Worm (Caenorhabditis elegans): Measurements from ENCODE around the gene F28F9.3.

- TF ChIP-seq cebp-1 (GFP tag; IDR thresholded peaks at IDR 0.05) (no peak), cebp-1 (tag; optimal IDR thresholded peaks at IDR 0.05) (peak; percentile 29), nfya-1 (tag; optimal IDR thresholded peaks at IDR 0.05; ENCODE audit: borderline replicate concordance, insufficient read depth) (no peak), ceh-27 (GFP tag; optimal IDR thresholded peaks at IDR 0.05) (no peak), zim-3 (tag; optimal IDR thresholded peaks at IDR 0.05) (no peak), mxl-1 (tag; optimal IDR thresholded peaks at IDR 0.05) (no peak), ceh-91 (GFP tag; IDR thresholded peaks at IDR 0.05) (no peak)
Observed at ce11 chrIV:3814553-3815258, 12.0 kb upstream of the F28F9.3 start.
